Worm (Caenorhabditis elegans) whole organism, late embryonic: Measurements from ENCODE around the gene dmsr-14.

ENCODE experiments used
- C08G9.2 ChIP-seq: sonication (generic microtip); optimal IDR thresholded peaks from 2 replicates; lab custom pipeline; 2016; ENCODE audit warnings: mild to moderate bottlenecking, missing genetic modification characterization, moderate library complexity, missing compliant biosample characterization
- K02D7.2 ChIP-seq: sonication (generic microtip); optimal IDR thresholded peaks from 2 replicates; lab custom pipeline; 2017; ENCODE audit warnings: mild to moderate bottlenecking, missing genetic modification characterization, missing compliant biosample characterization
- K09A11.1 ChIP-seq: sonication (generic microtip); optimal IDR thresholded peaks from 2 replicates; lab custom pipeline; 2017; ENCODE audit warnings: antibody characterized with exemption, mild to moderate bottlenecking, missing genetic modification characterization, missing compliant biosample characterization; ENCODE audit not compliant: insufficient read depth
- ahr-1 ChIP-seq: sonication (generic microtip); optimal IDR thresholded peaks from 2 replicates; lab custom pipeline; 2016; ENCODE audit warnings: missing genetic modification characterization, missing compliant biosample characterization
- ama-1 ChIP-seq: fragments of 150-350 bp; optimal IDR thresholded peaks from 2 replicates; lab custom pipeline; 2014
- ceh-14 ChIP-seq: sonication (generic microtip); optimal IDR thresholded peaks from 2 replicates; lab custom pipeline; 2016; ENCODE audit warnings: missing genotype, missing genetic modification characterization, missing compliant biosample characterization
- ceh-18 ChIP-seq: sonication (generic microtip); optimal IDR thresholded peaks from 2 replicates; lab custom pipeline; 2016; ENCODE audit warnings: missing genetic modification characterization, missing compliant biosample characterization
- ceh-19 ChIP-seq: fragments of 200-800 bp; sonication (Bioruptor generic); optimal IDR thresholded peaks from 2 replicates; lab custom pipeline; 2018; ENCODE audit warnings: mild to moderate bottlenecking, missing genetic modification characterization, missing compliant biosample characterization
- ceh-2 ChIP-seq: sonication (generic microtip); optimal IDR thresholded peaks from 2 replicates; lab custom pipeline; 2016; ENCODE audit warnings: missing genotype, missing genetic modification characterization, missing compliant biosample characterization
- ceh-22 ChIP-seq: sonication (generic microtip); optimal IDR thresholded peaks from 2 replicates; lab custom pipeline; 2017; ENCODE audit warnings: missing biosample characterization, missing genetic modification characterization
- ceh-24 ChIP-seq: sonication (generic microtip); optimal IDR thresholded peaks from 2 replicates; lab custom pipeline; 2016; ENCODE audit warnings: mild to moderate bottlenecking, missing genetic modification characterization, missing compliant biosample characterization
- ceh-30 ChIP-seq: fragments of 150-350 bp; optimal IDR thresholded peaks from 2 replicates; lab custom pipeline; 2014; ENCODE audit warnings: missing biosample characterization, missing genetic modification characterization
- ceh-31 ChIP-seq: sonication (generic microtip); optimal IDR thresholded peaks from 2 replicates; lab custom pipeline; 2016; ENCODE audit warnings: missing genetic modification characterization, missing compliant biosample characterization
- ceh-34 ChIP-seq: sonication (generic microtip); optimal IDR thresholded peaks from 2 replicates; lab custom pipeline; 2016; ENCODE audit warnings: mild to moderate bottlenecking, missing genetic modification characterization, missing compliant biosample characterization
- ceh-9 ChIP-seq: sonication (generic microtip); optimal IDR thresholded peaks from 2 replicates; lab custom pipeline; 2016; ENCODE audit warnings: mild to moderate bottlenecking, missing genetic modification characterization, inconsistent platforms, missing compliant biosample characterization
- che-1 ChIP-seq: sonication (generic microtip); optimal IDR thresholded peaks from 2 replicates; lab custom pipeline; 2016; ENCODE audit warnings: mild to moderate bottlenecking, missing genetic modification characterization, missing compliant biosample characterization
- dmd-4 ChIP-seq: sonication (generic microtip); optimal IDR thresholded peaks from 2 replicates; lab custom pipeline; 2016; ENCODE audit warnings: borderline replicate concordance, missing genetic modification characterization, missing compliant biosample characterization
- dve-1 ChIP-seq: sonication (generic microtip); optimal IDR thresholded peaks from 2 replicates; lab custom pipeline; 2017; ENCODE audit warnings: antibody characterized with exemption, mild to moderate bottlenecking, missing genetic modification characterization, missing compliant biosample characterization
- elt-4 ChIP-seq: sonication (generic microtip); optimal IDR thresholded peaks from 2 replicates; lab custom pipeline; 2016; ENCODE audit warnings: missing genetic modification characterization, missing compliant biosample characterization
- eyg-1 ChIP-seq: sonication (generic microtip); optimal IDR thresholded peaks from 2 replicates; lab custom pipeline; 2016; ENCODE audit warnings: missing genotype, missing genetic modification characterization, missing compliant biosample characterization
- fkh-10 ChIP-seq: fragments of 150-350 bp; optimal IDR thresholded peaks from 2 replicates; lab custom pipeline; 2014; ENCODE audit warnings: missing biosample characterization, missing genetic modification reagents, missing genetic modification characterization
- fkh-6 ChIP-seq: sonication (generic microtip); optimal IDR thresholded peaks from 2 replicates; lab custom pipeline; 2016; ENCODE audit warnings: missing genetic modification characterization, missing compliant biosample characterization
- hlh-13 ChIP-seq: fragments of 200-800 bp; sonication (Bioruptor generic); optimal IDR thresholded peaks from 2 replicates; lab custom pipeline; 2018; ENCODE audit warnings: mild to moderate bottlenecking, missing genetic modification characterization, missing compliant biosample characterization
- hlh-30 ChIP-seq: sonication (generic microtip); optimal IDR thresholded peaks from 2 replicates; lab custom pipeline; 2017; ENCODE audit warnings: antibody characterized with exemption, missing genetic modification characterization, missing compliant biosample characterization; ENCODE audit not compliant: insufficient read depth
- nhr-11 ChIP-seq: fragments of 150-350 bp; optimal IDR thresholded peaks from 2 replicates; lab custom pipeline; 2014; ENCODE audit warnings: missing biosample characterization, missing genetic modification characterization
- nhr-232 ChIP-seq: sonication (generic microtip); optimal IDR thresholded peaks from 2 replicates; lab custom pipeline; 2016; ENCODE audit warnings: missing genetic modification characterization, missing compliant biosample characterization
- pax-1 ChIP-seq: fragments of 150-350 bp; optimal IDR thresholded peaks from 2 replicates; lab custom pipeline; 2014; ENCODE audit warnings: missing biosample characterization, missing genetic modification characterization
- pha-2 ChIP-seq: sonication (generic microtip); optimal IDR thresholded peaks from 2 replicates; lab custom pipeline; 2017; ENCODE audit warnings: mild to moderate bottlenecking, missing genetic modification characterization, missing compliant biosample characterization
- pha-4 ChIP-seq: fragments of 150-350 bp; optimal IDR thresholded peaks from 2 replicates; lab custom pipeline; 2018; ENCODE audit warnings: missing biosample characterization, missing genetic modification reagents, missing genetic modification characterization
- pqm-1 ChIP-seq: sonication (generic microtip); optimal IDR thresholded peaks from 2 replicates; lab custom pipeline; 2016; ENCODE audit warnings: missing genetic modification characterization, missing compliant biosample characterization
- ref-2 ChIP-seq: sonication (generic microtip); optimal IDR thresholded peaks from 2 replicates; lab custom pipeline; 2016; ENCODE audit warnings: missing genetic modification characterization, missing compliant biosample characterization
- rnt-1 ChIP-seq: sonication (generic microtip); optimal IDR thresholded peaks from 2 replicates; lab custom pipeline; 2016; ENCODE audit warnings: missing genetic modification characterization, missing compliant biosample characterization
- sdc-2 ChIP-seq: sonication (generic microtip); optimal IDR thresholded peaks from 2 replicates; lab custom pipeline; 2016; ENCODE audit warnings: missing genotype, missing genetic modification characterization, missing compliant biosample characterization
- sox-4 ChIP-seq: sonication (generic microtip); optimal IDR thresholded peaks from 2 replicates; lab custom pipeline; 2017; ENCODE audit warnings: mild to moderate bottlenecking, missing genetic modification characterization, inconsistent platforms, missing compliant biosample characterization
- tbx-2 ChIP-seq: sonication (generic microtip); optimal IDR thresholded peaks from 2 replicates; lab custom pipeline; 2016; ENCODE audit warnings: missing genetic modification characterization, missing compliant biosample characterization
- tbx-7 ChIP-seq: sonication (generic microtip); optimal IDR thresholded peaks from 2 replicates; lab custom pipeline; 2016; ENCODE audit warnings: missing genotype, missing genetic modification characterization, missing compliant biosample characterization
- ttx-3 ChIP-seq: sonication (generic microtip); optimal IDR thresholded peaks from 2 replicates; lab custom pipeline; 2016; ENCODE audit warnings: missing genetic modification reagents, missing genetic modification characterization, missing compliant biosample characterization
- unc-86 ChIP-seq: sonication (generic microtip); optimal IDR thresholded peaks from 2 replicates; lab custom pipeline; 2016; ENCODE audit warnings: missing genetic modification characterization, missing compliant biosample characterization
- zip-5 ChIP-seq: sonication (generic microtip); optimal IDR thresholded peaks from 2 replicates; lab custom pipeline; 2016; ENCODE audit warnings: missing genetic modification characterization, missing compliant biosample characterization

dmsr-14 gene

ce11 chrV:6780166-6780565, 36.9 kb downstream of the dmsr-14 start, which contains the start of gene ZC404.15:
ZC404.15 (plus strand) TSS chrV:6780466.
- TF ChIP-seq che-1 (no peak), sox-4 (tag; lab: Kevin White, UChicago) (no peak), ref-2 (no peak), ama-1 (lab: Kevin White, UChicago) (no peak), ceh-34 (tag; lab: Kevin White, UChicago) (no peak), dmd-4 (no peak), C08G9.2 (no peak), pax-1 (no peak), ttx-3 (tag; lab: Kevin White, UChicago) (no peak), pha-4 (tag; lab: Kevin White, UChicago) (no peak), elt-4 (no peak)

ce11 chrV:6778457-6778856, 38.6 kb downstream of the dmsr-14 start:
- no peak for TF ChIP-seq sdc-2
- TF ChIP-seq tbx-7 (tag; lab: Kevin White, UChicago) = no peak

DNA sequence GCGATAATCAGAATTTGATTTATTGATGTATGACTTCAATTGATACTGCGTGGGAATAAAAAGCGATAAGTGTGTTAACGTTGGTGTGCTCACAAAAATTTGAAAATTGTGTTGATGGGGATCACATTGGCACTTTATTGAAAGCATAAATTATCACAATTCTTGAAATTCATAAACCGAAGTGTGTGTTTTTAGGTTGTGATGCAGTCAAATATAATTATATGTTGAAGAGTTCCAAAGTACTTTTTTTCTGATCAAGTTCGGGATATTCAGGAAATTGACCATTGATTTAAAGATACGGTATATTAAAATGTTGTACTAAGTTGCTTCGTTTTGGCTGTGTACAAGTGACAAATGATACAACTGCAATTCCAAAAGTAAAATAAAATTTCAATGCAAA, 41.4 kb downstream of the dmsr-14 start, which contains the start of gene srh-28:
Gene srh-28, minus strand, starts transcription at position 101 of the 400 bp plus-strand sequence.
- no peak for TF ChIP-seq C08G9.2
- TF ChIP-seq ref-2 = no peak
- TF ChIP-seq zip-5 (tag; lab: Kevin White, UChicago) = no peak
- no peak for TF ChIP-seq ceh-34 (tag; lab: Kevin White, UChicago)
- no peak for TF ChIP-seq hlh-30 (tag; lab: Kevin White, UChicago)
- no peak for TF ChIP-seq ceh-18
- TF ChIP-seq ceh-24 (tag; lab: Kevin White, UChicago) = no peak
- TF ChIP-seq tbx-7 (tag; lab: Kevin White, UChicago) = no peak
- TF ChIP-seq ceh-31 (tag; lab: Kevin White, UChicago) = no peak
- no peak for TF ChIP-seq pha-4 (tag; lab: Kevin White, UChicago)
- no peak for TF ChIP-seq nhr-232
- TF ChIP-seq K09A11.1 (tag; lab: Kevin White, UChicago) = no peak
- TF ChIP-seq eyg-1 (tag; lab: Kevin White, UChicago) = no peak

ce11 chrV:6773735-6774134, 43.3 kb downstream of the dmsr-14 start, which contains the start of gene ZC404.16:
ZC404.16 (minus strand) TSS chrV:6773835.
- TF ChIP-seq unc-86 (tag; lab: Kevin White, UChicago) (no peak), ceh-24 (tag; lab: Kevin White, UChicago) (no peak), pha-4 (tag; lab: Kevin White, UChicago) (no peak), nhr-232 (no peak), ceh-30 (tag; lab: Kevin White, UChicago) (no peak), sox-4 (tag; lab: Kevin White, UChicago) (no peak), ceh-14 (tag; lab: Kevin White, UChicago) (no peak), elt-4 (no peak), ceh-9 (tag; lab: Kevin White, UChicago) (no peak), nhr-11 (tag; lab: Kevin White, UChicago) (no peak), pqm-1 (tag; lab: Kevin White, UChicago) (no peak), rnt-1 (tag; lab: Kevin White, UChicago) (no peak), K02D7.2 (no peak), che-1 (no peak), tbx-2 (tag; lab: Kevin White, UChicago) (no peak), pha-2 (tag; lab: Kevin White, UChicago) (no peak), ceh-22 (tag; lab: Kevin White, UChicago) (no peak), hlh-13 (GFP tag; lab: Kevin White, UChicago) (no peak)

ce11 chrV:6771645-6772044, 45.4 kb downstream of the dmsr-14 start, which contains the start of gene srh-30:
srh-30 (minus strand) TSS chrV:6771745.
- TF ChIP-seq K02D7.2 (no peak), ceh-14 (tag; lab: Kevin White, UChicago) (no peak), dve-1 (tag; lab: Kevin White, UChicago) (no peak), ceh-22 (tag; lab: Kevin White, UChicago) (no peak), fkh-6 (tag; lab: Kevin White, UChicago) (no peak), fkh-10 (no peak), che-1 (no peak), ceh-2 (tag; lab: Kevin White, UChicago) (no peak), ahr-1 (tag; lab: Kevin White, UChicago) (no peak), ceh-19 (GFP tag; lab: Kevin White, UChicago) (no peak)
- TF ChIP-seq, all 69 proteins: peak for 0
